Worm (Caenorhabditis elegans): ENCODE measurements around the gene ssq-1.

- TF ChIP-seq efl-1 (GFP tag; optimal IDR thresholded peaks at IDR 0.05), result no peak
- no peak for TF ChIP-seq atf-7 (tag; optimal IDR thresholded peaks at IDR 0.05)
- TF ChIP-seq rcor-1 (GFP tag; IDR thresholded peaks at IDR 0.05), result no peak
- TF ChIP-seq gei-17 (GFP tag; optimal IDR thresholded peaks at IDR 0.05), result no peak
- no peak for TF ChIP-seq die-1 (tag; optimal IDR thresholded peaks at IDR 0.05)
- no peak for TF ChIP-seq ztf-18 (tag; optimal IDR thresholded peaks at IDR 0.05)
- TF ChIP-seq zim-3 (tag; optimal IDR thresholded peaks at IDR 0.05), result no peak
- TF ChIP-seq mes-4 (tag; optimal IDR thresholded peaks at IDR 0.05), result no peak
- TF ChIP-seq mcd-1 (GFP tag; IDR thresholded peaks at IDR 0.05), result peak; percentile 69
Measured at ce11 chrIV:9857952-9858488, 5.7 kb downstream of the ssq-1 start, which contains the start of gene npp-1.

Data from whole organism, young adult.